Worm (Caenorhabditis elegans): ENCODE results near the gene nnt-1.
A peak's percentile ranks its signal among the peaks of the same experiment; 100 is the strongest.

nnt-1 gene

DNA sequence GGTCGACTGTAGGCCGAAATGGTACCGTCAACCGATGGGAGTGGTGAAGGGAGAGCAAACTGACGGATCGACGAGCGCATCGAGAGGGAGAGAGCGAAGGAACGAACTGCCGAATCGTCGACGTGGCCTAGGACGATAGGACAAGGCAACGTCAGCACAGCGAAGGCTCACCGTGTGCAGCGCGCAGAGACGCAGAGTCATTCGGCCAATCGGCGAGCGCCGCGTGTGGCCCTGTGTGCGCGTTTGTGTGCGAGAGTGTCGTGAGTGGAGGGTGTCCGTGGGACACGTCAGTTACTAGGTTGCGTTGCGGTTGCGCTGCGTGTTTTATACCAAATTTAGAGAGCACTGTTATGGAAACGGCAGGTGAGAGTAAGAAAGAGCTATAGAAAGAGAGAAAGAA lies 30.1 kb upstream of the nnt-1 start, which contains the start of gene hsp-3 (continued):
- TF ChIP-seq F37B4.10 (GFP tag; IDR thresholded peaks at IDR 0.05), result peak; percentile 93; the same call in 1 of the 2 replicates
- TF ChIP-seq akir-1 (GFP tag; optimal IDR thresholded peaks at IDR 0.05), result peak; percentile 73
- TF ChIP-seq lin-54 (GFP tag; optimal IDR thresholded peaks at IDR 0.05), result peak; percentile 83
- TF ChIP-seq tlf-1 (GFP tag; optimal IDR thresholded peaks at IDR 0.05), result peak; percentile 94
- TF ChIP-seq Y53F4B.3 (GFP tag; IDR thresholded peaks at IDR 0.05), result no peak
- peak; percentile 100 for TF ChIP-seq let-607 (tag; optimal IDR thresholded peaks at IDR 0.05)
- TF ChIP-seq madf-3 (GFP tag; IDR thresholded peaks at IDR 0.05), result peak; percentile 97
- TF ChIP-seq cebp-1 (GFP tag; IDR thresholded peaks at IDR 0.05), result peak; percentile 84
- peak; percentile 93 for TF ChIP-seq cebp-1 (tag; optimal IDR thresholded peaks at IDR 0.05)
- peak; percentile 97 for TF ChIP-seq nhr-90 (tag; optimal IDR thresholded peaks at IDR 0.05)
- no peak for TF ChIP-seq nfya-1 (tag; optimal IDR thresholded peaks at IDR 0.05; ENCODE audit: borderline replicate concordance, insufficient read depth)
- TF ChIP-seq Y79H2A.3 (GFP tag; conservative IDR thresholded peaks at IDR 0.05), result no peak
- TF ChIP-seq efl-1 (GFP tag; optimal IDR thresholded peaks at IDR 0.05), result no peak
- TF ChIP-seq let-526 (GFP tag; IDR thresholded peaks at IDR 0.05), result peak; percentile 92
- no peak for TF ChIP-seq bed-1 (GFP tag; IDR thresholded peaks at IDR 0.05)
- peak; percentile 72; the same call in 1 of the 2 replicates for TF ChIP-seq bed-2 (GFP tag; IDR thresholded peaks at IDR 0.05)
- TF ChIP-seq dpff-1 (tag; optimal IDR thresholded peaks at IDR 0.05), result no peak
- peak; percentile 92 for TF ChIP-seq mcd-1 (GFP tag; IDR thresholded peaks at IDR 0.05)
- TF ChIP-seq ztf-3 (GFP tag; optimal IDR thresholded peaks at IDR 0.05), result peak; percentile 85
- TF ChIP-seq B0336.3 (GFP tag; IDR thresholded peaks at IDR 0.05), result peak; percentile 98
- TF ChIP-seq hmg-1.2 (GFP tag; IDR thresholded peaks at IDR 0.05), result peak; percentile 95
- TF ChIP-seq ZK185.1 (tag; optimal IDR thresholded peaks at IDR 0.05; ENCODE audit: poor library complexity, severe bottlenecking), result peak; percentile 49
- peak; percentile 65 for TF ChIP-seq die-1 (tag; optimal IDR thresholded peaks at IDR 0.05)
- TF ChIP-seq dpl-1 (GFP tag; optimal IDR thresholded peaks at IDR 0.05), result no peak
- no peak for TF ChIP-seq B0019.2 (GFP tag; conservative IDR thresholded peaks at IDR 0.05)
- peak; percentile 78 for TF ChIP-seq pha-4 (tag; optimal IDR thresholded peaks at IDR 0.05)
- TF ChIP-seq unc-62 (GFP tag; optimal IDR thresholded peaks at IDR 0.05), result peak; percentile 86
- peak; percentile 93 for TF ChIP-seq K11D2.4 (GFP tag; IDR thresholded peaks at IDR 0.05)
- TF ChIP-seq xnd-1 (tag; optimal IDR thresholded peaks at IDR 0.05), result no peak
- TF ChIP-seq Y56A3A.18 (GFP tag; IDR thresholded peaks at IDR 0.05), result peak; percentile 80
- peak; percentile 100 for TF ChIP-seq nfyb-1 (GFP tag; IDR thresholded peaks at IDR 0.05)
- TF ChIP-seq madf-10 (tag; optimal IDR thresholded peaks at IDR 0.05), result peak; percentile 93
- TF ChIP-seq egl-18 (GFP tag; IDR thresholded peaks at IDR 0.05), result peak; percentile 82; the same call in 1 of the 2 replicates
- no peak for TF ChIP-seq sdz-38 (tag; optimal IDR thresholded peaks at IDR 0.05)
- peak; percentile 5 for TF ChIP-seq mel-28 (tag; optimal IDR thresholded peaks at IDR 0.05; ENCODE audit: borderline replicate concordance)
- peak; percentile 78 for TF ChIP-seq B0035.1 (tag; optimal IDR thresholded peaks at IDR 0.05)
- TF ChIP-seq ceh-27 (GFP tag; optimal IDR thresholded peaks at IDR 0.05), result peak; percentile 98
- no peak for TF ChIP-seq ceh-100 (GFP tag; IDR thresholded peaks at IDR 0.05)
- TF ChIP-seq nhr-27 (tag; optimal IDR thresholded peaks at IDR 0.05), result no peak
- peak; percentile 100 for TF ChIP-seq zfh-2 (GFP tag; conservative IDR thresholded peaks at IDR 0.05)
- peak; percentile 85; the same call in 1 of the 2 replicates for TF ChIP-seq Y95B8A.8 (GFP tag; IDR thresholded peaks at IDR 0.05)
- no peak for TF ChIP-seq him-1 (tag; optimal IDR thresholded peaks at IDR 0.05)
- TF ChIP-seq snpc-4 (GFP tag; optimal IDR thresholded peaks at IDR 0.05), result no peak
- TF ChIP-seq snpc-4 (tag; optimal IDR thresholded peaks at IDR 0.05), result peak in 3 of 4 experiments; percentile 60 to 82 (median 78)
- no peak for TF ChIP-seq F57A8.1 (GFP tag; optimal IDR thresholded peaks at IDR 0.05)
- TF ChIP-seq F10E7.11 (tag; optimal IDR thresholded peaks at IDR 0.05), result no peak
- peak; percentile 84; the same call in 1 of the 2 replicates for TF ChIP-seq sea-2 (GFP tag; IDR thresholded peaks at IDR 0.05)
- peak; percentile 85 for TF ChIP-seq gei-17 (GFP tag; optimal IDR thresholded peaks at IDR 0.05)
- peak; percentile 88 for TF ChIP-seq repo-1 (tag; optimal IDR thresholded peaks at IDR 0.05)
